Worm (Caenorhabditis elegans) whole organism, early embryonic: ENCODE results near the gene F22B7.3.

Experiments
- B0310.2 ChIP-seq: sonication (generic microtip); optimal IDR thresholded peaks from 2 replicates; lab custom pipeline; 2016; ENCODE audit warnings: mild to moderate bottlenecking, missing genetic modification characterization, missing compliant biosample characterization
- ama-1 ChIP-seq: fragments of 150-350 bp; optimal IDR thresholded peaks from 2 replicates; lab custom pipeline; 2014
- ceh-36 ChIP-seq: sonication (generic microtip); optimal IDR thresholded peaks from 2 replicates; lab custom pipeline; 2016; ENCODE audit warnings: missing genetic modification characterization, inconsistent platforms, missing compliant biosample characterization
- pes-1 ChIP-seq: fragments of 200-800 bp; sonication (Bioruptor generic); IDR thresholded peaks from 2 replicates; pipeline ENCODE4 v1.3.6; 2022; ENCODE audit warnings: missing genetic modification reagents, missing genetic modification characterization, missing compliant biosample characterization
- sea-1 ChIP-seq: fragments of 200-800 bp; sonication (Bioruptor generic); conservative IDR thresholded peaks from 2 replicates; pipeline ENCODE4 v1.3.6; 2022; ENCODE audit warnings: missing genetic modification characterization, missing compliant biosample characterization

DNA sequence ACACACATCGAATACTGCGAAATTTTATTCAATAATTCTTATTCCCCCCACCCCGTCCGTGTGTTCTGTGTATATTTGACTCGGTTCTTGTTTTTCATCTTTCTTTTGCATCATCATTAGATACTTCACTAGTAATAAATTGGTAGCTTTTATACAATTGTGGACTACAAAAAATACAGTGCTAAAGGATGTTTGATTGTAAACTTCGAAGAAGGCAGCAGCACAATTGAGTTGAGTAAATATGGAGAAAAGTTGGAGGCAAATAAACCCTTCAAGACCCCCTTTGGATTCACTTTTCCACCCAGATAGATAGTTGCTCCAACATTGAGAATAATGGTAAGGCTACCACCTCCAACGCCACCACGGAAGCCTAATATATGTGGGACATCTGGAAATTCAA is 44.6 kb downstream of the F22B7.3 start, which contains the start of gene B0303.7:
- TF ChIP-seq sea-1 (GFP tag; lab: Robert Waterston, UW) (no peak), ama-1 (no peak), pes-1 (GFP tag; lab: Robert Waterston, UW) (no peak), ceh-36 (no peak), B0310.2 (tag; lab: Kevin White, UChicago) (no peak)
